Worm (Caenorhabditis elegans): ENCODE results near the gene C16D9.8.

The C16D9.8 gene

DNA sequence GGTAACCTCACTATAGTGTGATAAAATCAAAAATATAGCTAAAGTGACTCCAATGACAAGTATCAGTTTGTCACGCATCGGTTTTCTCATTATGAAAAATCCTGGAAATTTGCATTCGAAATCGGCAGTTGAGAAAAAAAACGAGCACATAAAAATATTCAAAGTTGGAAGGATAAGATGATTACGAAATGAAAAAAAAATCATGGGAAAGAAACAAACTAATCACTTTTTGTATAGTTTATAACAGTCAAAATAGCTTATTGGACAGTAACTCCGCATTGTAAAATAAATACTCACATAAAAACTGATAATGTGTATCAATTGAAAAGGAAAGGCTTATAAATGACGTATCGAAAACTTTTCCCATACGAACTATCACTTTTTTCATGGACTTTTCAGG lies 20.6 kb downstream of the C16D9.8 start, which contains the start of gene C16D9.4:
TSS of gene C16D9.4 (minus strand) at position 101 of the 400 bp plus-strand sequence.
- TF ChIP-seq php-3 (GFP tag; IDR thresholded peaks at IDR 0.05) (peak; percentile 33; the same call in 1 of the 2 replicates), rbr-2 (tag; optimal IDR thresholded peaks at IDR 0.05) (no peak), nhr-25 (tag; optimal IDR thresholded peaks at IDR 0.05; ENCODE audit: borderline replicate concordance, insufficient read depth) (no peak), hmg-1.1 (GFP tag; IDR thresholded peaks at IDR 0.05) (no peak), unc-39 (tag; optimal IDR thresholded peaks at IDR 0.05) (no peak)

DNA sequence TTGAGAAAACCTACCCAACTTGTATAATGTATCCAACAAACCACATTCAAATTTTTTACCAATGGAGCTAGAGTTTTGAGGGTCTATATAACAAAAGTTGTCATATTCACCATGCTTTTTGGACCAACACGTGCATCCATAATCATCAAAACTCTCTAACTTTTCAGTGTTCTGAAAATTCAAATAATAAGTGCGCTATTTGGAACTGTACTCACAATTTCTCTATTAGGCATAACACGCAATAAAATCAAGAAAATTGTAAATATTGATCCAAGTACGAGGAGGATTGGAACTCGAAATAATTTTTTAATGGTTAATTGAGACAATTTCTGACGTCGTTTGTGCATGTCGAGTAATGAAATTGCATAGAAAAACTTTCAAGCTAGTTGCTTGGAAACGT lies 23.4 kb downstream of the C16D9.8 start, which contains the start of gene C16D9.3:
TSS of gene C16D9.3 (minus strand) at position 101 of the 400 bp plus-strand sequence.
- no peak for TF ChIP-seq ceh-44 (GFP tag; IDR thresholded peaks at IDR 0.05)
- no peak for TF ChIP-seq hlh-30 (tag; optimal IDR thresholded peaks at IDR 0.05; ENCODE audit: insufficient read depth)
- no peak for TF ChIP-seq egl-27 (tag; optimal IDR thresholded peaks at IDR 0.05)
- TF ChIP-seq daf-16 (GFP tag; optimal IDR thresholded peaks at IDR 0.05), result no peak
- no peak for TF ChIP-seq daf-16 (tag; optimal IDR thresholded peaks at IDR 0.05)
- TF ChIP-seq cey-2 (tag; optimal IDR thresholded peaks at IDR 0.05; ENCODE audit: borderline replicate concordance, insufficient read depth), result no peak

ce11 chrV:8238290-8238689 lies 25.1 kb downstream of the C16D9.8 start, which contains the start of gene rol-3:
TSS of gene rol-3 (minus strand) at chrV:8238409.
- TF ChIP-seq hlh-11 (tag; optimal IDR thresholded peaks at IDR 0.05), result peak; percentile 42
- TF ChIP-seq Y48G9A.11 (GFP tag; IDR thresholded peaks at IDR 0.05), result no peak
- no peak for TF ChIP-seq nhr-10 (tag; optimal IDR thresholded peaks at IDR 0.05)
- TF ChIP-seq lin-15B (tag; optimal IDR thresholded peaks at IDR 0.05), result no peak
- peak; percentile 54 for TF ChIP-seq nhr-28 (tag; optimal IDR thresholded peaks at IDR 0.05)
- no peak for TF ChIP-seq dve-1 (tag; optimal IDR thresholded peaks at IDR 0.05; ENCODE audit: insufficient read depth)
- TF ChIP-seq zfp-2 (tag; optimal IDR thresholded peaks at IDR 0.05), result no peak
- no peak for TF ChIP-seq dmd-8 (GFP tag; IDR thresholded peaks at IDR 0.05)

ce11 chrV:8235331-8235730 lies 28.0 kb downstream of the C16D9.8 start:
- TF ChIP-seq dve-1 (tag; optimal IDR thresholded peaks at IDR 0.05; ENCODE audit: insufficient read depth) (peak; percentile 66), hlh-30 (tag; optimal IDR thresholded peaks at IDR 0.05; ENCODE audit: insufficient read depth) (peak; percentile 9), nhr-28 (tag; optimal IDR thresholded peaks at IDR 0.05) (peak; percentile 13), F10B5.3 (tag; optimal IDR thresholded peaks at IDR 0.05) (no peak), daf-16 (GFP tag; optimal IDR thresholded peaks at IDR 0.05) (peak in 1 of 2 experiments; percentile 38), daf-16 (tag; optimal IDR thresholded peaks at IDR 0.05) (peak; percentile 45), zfp-2 (tag; optimal IDR thresholded peaks at IDR 0.05) (peak; percentile 20), zip-11 (GFP tag; IDR thresholded peaks at IDR 0.05) (no peak), mes-2 (tag; optimal IDR thresholded peaks at IDR 0.05; ENCODE audit: poor library complexity, severe bottlenecking) (no peak), dmd-6 (GFP tag; IDR thresholded peaks at IDR 0.05) (peak; percentile 49; the same call in 1 of the 2 replicates), sdz-12 (GFP tag; optimal IDR thresholded peaks at IDR 0.05) (peak; percentile 2), gei-8 (GFP tag; optimal IDR thresholded peaks at IDR 0.05) (peak; percentile 18), zip-2 (tag; optimal IDR thresholded peaks at IDR 0.05) (no peak), egl-27 (tag; optimal IDR thresholded peaks at IDR 0.05) (no peak), ZK337.2 (GFP tag; IDR thresholded peaks at IDR 0.05) (no peak), nhr-102 (tag; optimal IDR thresholded peaks at IDR 0.05) (peak; percentile 35), T26A8.4 (GFP tag; IDR thresholded peaks at IDR 0.05) (no peak), madf-9 (GFP tag; conservative IDR thresholded peaks at IDR 0.05) (0 out of 2 replicates have a peak, but pooled peaks have one; percentile 24), tra-1 (GFP tag; IDR thresholded peaks at IDR 0.05) (no peak), Y105C5A.15 (GFP tag; IDR thresholded peaks at IDR 0.05) (no peak), F44E2.7 (GFP tag; IDR thresholded peaks at IDR 0.05) (no peak), F37D6.2 (tag; optimal IDR thresholded peaks at IDR 0.05) (no peak), nhr-42 (GFP tag; IDR thresholded peaks at IDR 0.05) (peak; percentile 39; the same call in 1 of the 2 replicates), nhr-11 (tag; optimal IDR thresholded peaks at IDR 0.05) (no peak), skn-1 (tag; optimal IDR thresholded peaks at IDR 0.05) (no peak), lir-3 (tag; optimal IDR thresholded peaks at IDR 0.05) (peak; percentile 39), nhr-41 (GFP tag; IDR thresholded peaks at IDR 0.05) (0 out of 2 replicates have a peak, but pooled peaks have one; percentile 32), unc-62 (GFP tag; optimal IDR thresholded peaks at IDR 0.05 in 1 of 2) (no peak), unc-62 (tag; optimal IDR thresholded peaks at IDR 0.05) (no peak), dmd-8 (GFP tag; IDR thresholded peaks at IDR 0.05) (0 out of 2 replicates have a peak, but pooled peaks have one; percentile 32), vab-7 (GFP tag; IDR thresholded peaks at IDR 0.05) (peak; percentile 41; the same call in 1 of the 2 replicates), snpc-1.2 (GFP tag; IDR thresholded peaks at IDR 0.05) (peak; percentile 65), F26F4.8 (GFP tag; conservative IDR thresholded peaks at IDR 0.05) (0 out of 2 replicates have a peak, but pooled peaks have one; percentile 45)

All from whole organism, L4 larva.